Worm (Caenorhabditis elegans) whole organism, young adult: ENCODE results near the gene pals-30.

ENCODE experiments used
- B0019.2 ChIP-seq: fragments of 200-800 bp; sonication (Bioruptor generic); conservative IDR thresholded peaks from 2 replicates; pipeline ENCODE4 v1.3.6; 2022; ENCODE audit warnings: missing genetic modification reagents, missing genetic modification characterization, missing compliant biosample characterization
- C06A6.2 ChIP-seq: fragments of 200-800 bp; sonication (Bioruptor generic); conservative IDR thresholded peaks from 2 replicates; pipeline ENCODE4 v1.3.6; 2022; ENCODE audit warnings: missing genetic modification characterization, missing compliant biosample characterization
- F33H1.4 ChIP-seq: fragments of 200-800 bp; sonication (Bioruptor generic); IDR thresholded peaks from 2 replicates; pipeline ENCODE4 v1.3.6; 2022; ENCODE audit warnings: missing genetic modification reagents, missing genetic modification characterization, missing compliant biosample characterization
- F39B2.1 ChIP-seq: fragments of 200-800 bp; sonication (Bioruptor generic); IDR thresholded peaks from 2 replicates; pipeline ENCODE4 v1.3.6; 2022; ENCODE audit warnings: missing genetic modification reagents, missing genetic modification characterization, missing compliant biosample characterization
- F49E8.2 ChIP-seq: sonication (generic microtip); optimal IDR thresholded peaks from 3 replicates; lab custom pipeline; 2017; ENCODE audit warnings: missing genetic modification characterization, mild to moderate bottlenecking, missing compliant biosample characterization, antibody characterized with exemption, moderate library complexity; ENCODE audit not compliant: insufficient read depth
- F55B11.4 ChIP-seq: sonication (generic microtip); optimal IDR thresholded peaks from 2 replicates; lab custom pipeline; 2016; ENCODE audit warnings: missing compliant biosample characterization, missing genetic modification characterization, borderline replicate concordance; ENCODE audit not compliant: insufficient read depth
- Y56A3A.18 ChIP-seq: fragments of 200-800 bp; sonication (Bioruptor generic); IDR thresholded peaks from 2 replicates; pipeline ENCODE4 v1.3.6; 2022; ENCODE audit warnings: missing genetic modification reagents, missing genetic modification characterization, missing compliant biosample characterization
- Y67H2A.10 ChIP-seq: fragments of 200-800 bp; sonication (Bioruptor generic); conservative IDR thresholded peaks from 2 replicates; pipeline ENCODE4 v1.3.6; 2022; ENCODE audit warnings: missing genetic modification reagents, missing genetic modification characterization, missing compliant biosample characterization
- Y79H2A.3 ChIP-seq: fragments of 200-800 bp; sonication (Bioruptor generic); conservative IDR thresholded peaks from 2 replicates; pipeline ENCODE4 v1.3.6; 2022; ENCODE audit warnings: missing genetic modification reagents, missing genetic modification characterization, missing compliant biosample characterization
- akir-1 ChIP-seq: fragments of 200-800 bp; sonication (Bioruptor generic); optimal IDR thresholded peaks from 2 replicates; lab custom pipeline; 2018; ENCODE audit warnings: mild to moderate bottlenecking, missing genetic modification characterization, moderate library complexity, missing compliant biosample characterization
- ama-1 ChIP-seq, 3 experiments: fragments of 150-350 bp in 1 of 3; sonication (generic microtip) in 2 of 3; optimal IDR thresholded peaks; 2 replicates each; lab custom pipeline; 2014 to 2018; ENCODE audit warnings: missing biosample characterization in 2 of 3, missing genetic modification characterization in 2 of 3, missing genetic modification reagents in 2 of 3
- aptf-3 ChIP-seq: fragments of 200-800 bp; sonication (Bioruptor generic); IDR thresholded peaks from 2 replicates; pipeline ENCODE4 v1.3.6; 2022; ENCODE audit warnings: missing genetic modification characterization, missing compliant biosample characterization
- attf-6 ChIP-seq: fragments of 200-800 bp; sonication (Bioruptor generic); IDR thresholded peaks from 2 replicates; pipeline ENCODE4 v1.3.6; 2022; ENCODE audit warnings: missing genetic modification reagents, missing genetic modification characterization, missing compliant biosample characterization
- bed-1 ChIP-seq: fragments of 200-800 bp; sonication (Bioruptor generic); IDR thresholded peaks from 2 replicates; pipeline ENCODE4 v1.3.6; 2022; ENCODE audit warnings: missing genetic modification reagents, missing genetic modification characterization, missing compliant biosample characterization
- bed-2 ChIP-seq: fragments of 200-800 bp; sonication (Bioruptor generic); IDR thresholded peaks from 2 replicates; pipeline ENCODE4 v1.3.6; 2022; ENCODE audit warnings: missing genetic modification reagents, missing genetic modification characterization, missing compliant biosample characterization
- ccch-3 ChIP-seq: fragments of 200-800 bp; sonication (Bioruptor generic); optimal IDR thresholded peaks from 2 replicates; lab custom pipeline; 2018; ENCODE audit warnings: mild to moderate bottlenecking, missing genetic modification characterization, missing compliant biosample characterization
- ceh-58 ChIP-seq: fragments of 200-800 bp; sonication (Bioruptor generic); IDR thresholded peaks from 2 replicates; pipeline ENCODE4 v1.3.6; 2022; ENCODE audit warnings: missing genetic modification characterization, missing compliant biosample characterization
- ekl-4 ChIP-seq: fragments of 200-800 bp; sonication (Bioruptor generic); IDR thresholded peaks from 2 replicates; pipeline ENCODE4 v1.3.6; 2022; ENCODE audit warnings: missing genetic modification reagents, missing genetic modification characterization, missing compliant biosample characterization
- hlh-12 ChIP-seq: sonication (generic microtip); optimal IDR thresholded peaks from 2 replicates; lab custom pipeline; 2016; ENCODE audit warnings: missing genetic modification characterization, missing compliant biosample characterization
- hmg-1.2 ChIP-seq: fragments of 200-800 bp; sonication (Bioruptor generic); IDR thresholded peaks from 2 replicates; pipeline ENCODE4 v1.3.6; 2022; ENCODE audit warnings: missing genetic modification reagents, missing genetic modification characterization, missing compliant biosample characterization
- hrde-1 ChIP-seq: sonication (generic microtip); optimal IDR thresholded peaks from 2 replicates; lab custom pipeline; 2016; ENCODE audit warnings: missing genetic modification characterization, mild to moderate bottlenecking, missing compliant biosample characterization, moderate library complexity, missing genotype, missing genetic modification reagents, borderline replicate concordance
- lin-35 ChIP-seq, 3 experiments: fragments of 150-350 bp in 2 of 3; sonication (generic microtip) in 1 of 3; optimal IDR thresholded peaks; 2 replicates each; lab custom pipeline; 2014 to 2018; ENCODE audit warnings: missing biosample characterization in 3 of 3, missing genetic modification characterization in 3 of 3, missing genetic modification reagents in 3 of 3
- madf-10 ChIP-seq: sonication (generic microtip); optimal IDR thresholded peaks from 2 replicates; lab custom pipeline; 2016; ENCODE audit warnings: mild to moderate bottlenecking, missing genetic modification characterization, missing compliant biosample characterization
- madf-6 ChIP-seq: fragments of 200-800 bp; sonication (Bioruptor generic); IDR thresholded peaks from 2 replicates; pipeline ENCODE4 v1.3.6; 2022; ENCODE audit warnings: missing genetic modification reagents, missing genetic modification characterization, missing compliant biosample characterization
- nhr-179 ChIP-seq: sonication (generic microtip); optimal IDR thresholded peaks from 2 replicates; lab custom pipeline; 2016; ENCODE audit warnings: mild to moderate bottlenecking, missing genetic modification characterization, missing compliant biosample characterization
- repo-1 ChIP-seq: sonication (generic microtip); optimal IDR thresholded peaks from 2 replicates; lab custom pipeline; 2017; ENCODE audit warnings: mild to moderate bottlenecking, missing genetic modification characterization, missing compliant biosample characterization
- snpc-1.3 ChIP-seq: sonication (generic microtip); optimal IDR thresholded peaks from 2 replicates; lab custom pipeline; 2017; ENCODE audit warnings: missing genetic modification characterization, mild to moderate bottlenecking, missing compliant biosample characterization, antibody characterized with exemption, moderate library complexity, missing genotype, missing genetic modification reagents; ENCODE audit not compliant: insufficient read depth
- sptf-2 ChIP-seq: fragments of 200-800 bp; sonication (Bioruptor generic); optimal IDR thresholded peaks from 2 replicates; lab custom pipeline; 2018; ENCODE audit warnings: mild to moderate bottlenecking, missing genetic modification characterization, missing compliant biosample characterization
- tbp1 ChIP-seq: fragments of 200-800 bp; sonication (Bioruptor generic); optimal IDR thresholded peaks from 2 replicates; lab custom pipeline; 2018; ENCODE audit warnings: mild to moderate bottlenecking, missing genetic modification characterization, missing compliant biosample characterization
- unc-130 ChIP-seq: sonication (generic microtip); optimal IDR thresholded peaks from 2 replicates; lab custom pipeline; 2016; ENCODE audit warnings: missing genetic modification reagents, missing genetic modification characterization, missing compliant biosample characterization
- ztf-22 ChIP-seq: fragments of 200-800 bp; sonication (Bioruptor generic); optimal IDR thresholded peaks from 2 replicates; lab custom pipeline; 2018; ENCODE audit warnings: mild to moderate bottlenecking, missing genetic modification characterization, moderate library complexity, missing compliant biosample characterization
- ztf-26 ChIP-seq: sonication (generic microtip); optimal IDR thresholded peaks from 2 replicates; lab custom pipeline; 2017; ENCODE audit warnings: missing genetic modification characterization, missing compliant biosample characterization
- ztf-28 ChIP-seq: fragments of 200-800 bp; sonication (Bioruptor generic); IDR thresholded peaks from 2 replicates; pipeline ENCODE4 v1.3.6; 2022; ENCODE audit warnings: missing genetic modification reagents, missing genetic modification characterization, missing compliant biosample characterization

pals-30 gene

DNA sequence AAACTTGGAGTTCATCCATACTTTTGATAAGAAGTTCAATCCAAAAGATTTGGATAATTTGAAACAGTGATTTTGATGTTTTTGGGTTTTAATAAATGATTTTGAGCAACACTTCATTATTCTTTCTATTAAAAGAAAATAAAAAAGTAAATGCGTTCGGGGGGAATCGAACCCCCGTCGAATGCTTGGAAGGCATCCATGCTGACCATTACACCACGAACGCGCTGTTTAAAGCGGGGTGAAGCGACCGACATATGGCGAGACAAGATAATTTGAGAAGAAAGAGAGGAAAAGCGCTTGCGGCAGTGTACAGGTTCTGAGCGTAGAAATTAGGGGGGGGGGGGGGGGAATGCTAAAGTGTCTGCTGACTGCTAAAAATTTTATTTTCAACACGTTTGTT, 24.7 kb upstream of the pals-30 start (continued):
- TF ChIP-seq unc-130 (GFP tag; lab: Kevin White, UChicago) = no peak
- 0 out of 2 replicates have a peak, but pooled peaks have one; percentile 16 for TF ChIP-seq F33H1.4 (GFP tag; lab: Robert Waterston, UW)
- TF ChIP-seq hlh-12 = peak; percentile 46
- TF ChIP-seq attf-6 (GFP tag; lab: Robert Waterston, UW) = peak; percentile 98
- no peak for TF ChIP-seq ekl-4 (GFP tag; lab: Robert Waterston, UW)
- TF ChIP-seq hmg-1.2 (GFP tag; lab: Robert Waterston, UW) = peak; percentile 58
- TF ChIP-seq ceh-58 (GFP tag; lab: Robert Waterston, UW) = no peak
- TF ChIP-seq madf-6 = no peak

DNA sequence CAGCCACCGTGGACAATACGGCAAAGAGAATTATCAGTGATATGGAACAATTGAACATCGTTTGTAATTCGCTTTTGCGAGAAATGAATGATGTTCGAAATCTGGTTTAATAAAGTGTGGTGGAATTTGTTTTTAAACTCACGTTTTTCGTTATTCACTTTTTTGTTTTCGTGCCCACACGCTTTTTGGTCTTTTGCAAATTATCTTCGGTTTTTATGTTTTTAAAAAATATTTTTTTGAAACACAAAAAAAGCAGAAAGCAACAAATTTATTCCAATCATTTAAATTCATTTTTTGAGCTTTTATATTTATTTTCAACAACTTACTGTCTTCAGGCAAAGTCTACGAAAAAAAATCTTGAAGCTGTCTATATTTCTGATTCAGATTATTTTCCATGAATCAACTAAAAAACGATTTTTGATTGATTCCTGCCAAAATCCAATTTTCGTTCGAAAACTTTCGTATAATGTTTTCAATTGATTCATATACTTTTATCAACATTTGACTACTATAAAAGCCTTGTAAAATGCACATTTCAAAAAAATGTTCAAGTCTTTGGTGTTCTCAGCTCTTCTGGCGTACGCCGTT, 22.6 kb upstream of the pals-30 start, which contains the start of the genes Y57G11B.3 and Y57G11B.5:
Gene Y57G11B.3 (minus strand): TSS at position 101 of the 588 bp plus-strand sequence.
Gene Y57G11B.5 (plus strand): TSS at position 538 of the 588 bp plus-strand sequence.
- no peak for TF ChIP-seq Y79H2A.3 (GFP tag; lab: Robert Waterston, UW)
- no peak for TF ChIP-seq hrde-1 (tag; lab: Kevin White, UChicago)
- no peak for TF ChIP-seq aptf-3
- TF ChIP-seq sptf-2 (GFP tag; lab: Kevin White, UChicago) = no peak
- TF ChIP-seq Y56A3A.18 (GFP tag; lab: Robert Waterston, UW) = no peak
- TF ChIP-seq ztf-26 (tag; lab: Kevin White, UChicago) = no peak
- no peak for TF ChIP-seq snpc-1.3
- no peak for TF ChIP-seq ztf-22 (GFP tag; lab: Kevin White, UChicago)
- no peak for TF ChIP-seq akir-1 (GFP tag; lab: Kevin White, UChicago)
- no peak for TF ChIP-seq C06A6.2 (GFP tag; lab: Robert Waterston, UW)
- no peak for TF ChIP-seq hlh-12
- TF ChIP-seq ama-1 (optimal IDR thresholded peaks at IDR 0.05; lab: Kevin White, UChicago) = no peak
- TF ChIP-seq ama-1 (GFP tag; optimal IDR thresholded peaks at IDR 0.05; lab: Kevin White, UChicago) = no peak
- TF ChIP-seq hmg-1.2 (GFP tag; lab: Robert Waterston, UW) = no peak
- no peak for TF ChIP-seq unc-130 (GFP tag; lab: Kevin White, UChicago)
- TF ChIP-seq nhr-179 (tag; lab: Kevin White, UChicago) = no peak
- no peak for TF ChIP-seq lin-35 (GFP tag; optimal IDR thresholded peaks at IDR 0.05; lab: Kevin White, UChicago)
- TF ChIP-seq madf-10 (tag; lab: Kevin White, UChicago) = no peak
- TF ChIP-seq bed-2 (GFP tag; lab: Robert Waterston, UW) = no peak
- TF ChIP-seq, all 124 proteins: peak for 0

DNA sequence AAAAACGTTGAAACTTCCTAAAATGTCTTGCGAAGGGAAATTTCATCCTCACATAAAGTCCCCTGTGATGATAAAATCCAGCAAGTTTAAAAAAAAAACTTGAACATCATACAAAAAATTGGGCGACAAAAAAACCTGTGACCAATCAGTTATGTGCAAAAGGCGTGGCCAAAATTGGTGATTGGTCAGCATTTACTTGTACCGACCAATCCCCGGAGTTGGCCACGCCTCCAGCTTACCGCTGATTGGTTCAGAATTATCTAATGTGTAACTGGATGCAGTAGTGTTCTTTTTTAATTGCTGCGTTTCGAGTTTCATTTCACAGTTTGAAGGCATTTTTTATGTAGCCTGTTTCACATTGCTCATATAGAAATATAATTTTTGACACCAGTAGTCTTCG, 21.3 kb upstream of the pals-30 start:
- TF ChIP-seq Y67H2A.10 (GFP tag; lab: Robert Waterston, UW) = no peak
- no peak for TF ChIP-seq tbp1 (GFP tag; lab: Kevin White, UChicago)
- TF ChIP-seq B0019.2 = no peak
- no peak for TF ChIP-seq F39B2.1 (GFP tag; lab: Robert Waterston, UW)
- TF ChIP-seq lin-35 (GFP tag; optimal IDR thresholded peaks at IDR 0.05; lab: Kevin White, UChicago) = no peak
- no peak for TF ChIP-seq sptf-2 (GFP tag; lab: Kevin White, UChicago)
- TF ChIP-seq aptf-3 = no peak
- TF ChIP-seq bed-1 = no peak

DNA sequence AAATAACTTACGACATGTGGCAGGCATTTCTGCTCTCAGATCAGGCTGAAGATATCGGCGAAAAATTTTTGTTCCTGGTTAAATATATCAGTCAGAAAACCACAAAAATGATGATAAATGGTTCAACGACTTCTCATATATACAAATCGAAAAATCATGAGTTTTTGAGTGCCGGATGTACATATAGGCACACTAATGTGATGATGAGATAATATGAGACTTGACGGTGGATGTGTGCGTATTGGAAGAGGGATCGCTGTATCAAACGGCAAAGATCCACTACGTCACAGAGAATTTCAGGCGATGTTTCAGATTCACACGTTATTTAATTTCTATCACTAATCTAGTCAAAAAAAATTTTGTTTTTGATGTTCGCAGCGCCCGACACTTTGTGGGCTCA, 20.8 kb upstream of the pals-30 start, which contains the start of gene glb-34:
Gene glb-34 (minus strand): TSS at position 101 of the 400 bp plus-strand sequence.
- TF ChIP-seq ceh-58 (GFP tag; lab: Robert Waterston, UW) = no peak
- TF ChIP-seq F49E8.2 (tag; lab: Kevin White, UChicago) = no peak
- no peak for TF ChIP-seq ztf-28 (GFP tag; lab: Robert Waterston, UW)
- no peak for TF ChIP-seq ccch-3 (GFP tag; lab: Kevin White, UChicago)
- no peak for TF ChIP-seq repo-1 (tag; lab: Kevin White, UChicago)
- no peak for TF ChIP-seq ama-1 (optimal IDR thresholded peaks at IDR 0.05; lab: Kevin White, UChicago)
- TF ChIP-seq ama-1 (GFP tag; optimal IDR thresholded peaks at IDR 0.05; lab: Kevin White, UChicago) = no peak
- TF ChIP-seq F55B11.4 (tag; lab: Kevin White, UChicago) = no peak
